Fruit fly (Drosophila melanogaster) whole organism, embryonic: Measurements from ENCODE around the gene CG3149.

ENCODE experiments used
- Ada2b ChIP-seq: fragments of 200-800 bp; sonication (Bioruptor generic); IDR thresholded peaks from 2 replicates; pipeline ENCODE4 v1.3.6; 2022; ENCODE audit warnings: missing biosample characterization, missing genetic modification characterization
- Awh ChIP-seq: fragments of 200-800 bp; sonication (Bioruptor generic); IDR thresholded peaks from 2 replicates; pipeline ENCODE4, ENCODE4 v1.3.6; 2022; ENCODE audit warnings: missing biosample characterization, missing genetic modification characterization
- B-H2 ChIP-seq: fragments of 200-800 bp; sonication (Bioruptor generic); optimal IDR thresholded peaks from 2 replicates; lab custom pipeline; 2018; ENCODE audit warnings: missing biosample characterization, mild to moderate bottlenecking, missing genetic modification characterization
- Bteb2 ChIP-seq: fragments of 200-800 bp; sonication (Bioruptor generic); optimal IDR thresholded peaks from 2 replicates; lab custom pipeline; 2016; ENCODE audit warnings: missing biosample characterization, missing genetic modification characterization
- CG11504 ChIP-seq: fragments of 200-800 bp; sonication (Bioruptor generic); optimal IDR thresholded peaks from 3 replicates; lab custom pipeline; 2019; ENCODE audit warnings: missing biosample characterization, mild to moderate bottlenecking, missing genetic modification characterization, moderate library complexity
- CG12391 ChIP-seq: fragments of 200-800 bp; sonication (Bioruptor generic); optimal IDR thresholded peaks from 3 replicates; lab custom pipeline; 2018; ENCODE audit warnings: missing biosample characterization, mild to moderate bottlenecking, missing genetic modification characterization, moderate library complexity
- CG14667 ChIP-seq: fragments of 200-800 bp; sonication (Bioruptor generic); IDR thresholded peaks from 2 replicates; pipeline ENCODE4 v1.3.6; 2022; ENCODE audit warnings: missing biosample characterization, missing genetic modification characterization
- CG15601 ChIP-seq: fragments of 200-800 bp; sonication (Bioruptor generic); optimal IDR thresholded peaks from 3 replicates; lab custom pipeline; 2019; ENCODE audit warnings: missing biosample characterization, mild to moderate bottlenecking, missing genetic modification characterization, moderate library complexity
- CG17385 ChIP-seq: fragments of 200-800 bp; sonication (Bioruptor generic); optimal IDR thresholded peaks from 3 replicates; lab custom pipeline; 2018; ENCODE audit warnings: missing biosample characterization, mild to moderate bottlenecking, missing genetic modification characterization
- CG1832 ChIP-seq: fragments of 200-800 bp; sonication (Bioruptor generic); optimal IDR thresholded peaks from 2 replicates; lab custom pipeline; 2017; ENCODE audit warnings: missing biosample characterization, mild to moderate bottlenecking, missing genetic modification characterization, inconsistent platforms
- CG18599 ChIP-seq: fragments of 200-800 bp; sonication (Bioruptor generic); optimal IDR thresholded peaks from 3 replicates; lab custom pipeline; 2017; ENCODE audit warnings: missing biosample characterization, missing genetic modification characterization, mild to moderate bottlenecking, moderate library complexity, missing genetic modification reagents
- CG18619 ChIP-seq: fragments of 200-800 bp; sonication (Bioruptor generic); optimal IDR thresholded peaks from 3 replicates; lab custom pipeline; 2017; ENCODE audit warnings: missing biosample characterization, mild to moderate bottlenecking, missing genetic modification characterization
- CG2202 ChIP-seq: fragments of 200-800 bp; sonication (Bioruptor generic); optimal IDR thresholded peaks from 2 replicates; lab custom pipeline; 2018; ENCODE audit warnings: missing biosample characterization, mild to moderate bottlenecking, missing genetic modification characterization
- CG2678 ChIP-seq: fragments of 200-800 bp; sonication (Bioruptor generic); optimal IDR thresholded peaks from 3 replicates; lab custom pipeline; 2019; ENCODE audit warnings: missing biosample characterization, mild to moderate bottlenecking, missing genetic modification characterization, moderate library complexity
- CG30431 ChIP-seq: fragments of 200-800 bp; sonication (Bioruptor generic); optimal IDR thresholded peaks from 2 replicates; lab custom pipeline; 2017; ENCODE audit warnings: missing biosample characterization, missing genetic modification characterization
- CG31441 ChIP-seq: fragments of 200-800 bp; sonication (Bioruptor generic); IDR thresholded peaks from 2 replicates; pipeline ENCODE4 v1.3.6; 2022; ENCODE audit warnings: missing biosample characterization, missing genetic modification characterization
- CG33557 ChIP-seq: fragments of 200-800 bp; sonication (Bioruptor generic); optimal IDR thresholded peaks from 2 replicates; lab custom pipeline; 2019; ENCODE audit warnings: missing biosample characterization, mild to moderate bottlenecking, missing genetic modification characterization, moderate library complexity
- CG42726 ChIP-seq: fragments of 200-800 bp; sonication (Bioruptor generic); IDR thresholded peaks from 2 replicates; pipeline ENCODE4 v1.3.6; 2022; ENCODE audit warnings: missing biosample characterization, missing genetic modification characterization; ENCODE audit not compliant: partially characterized antibody
- CG43689 ChIP-seq: fragments of 200-800 bp; sonication (Bioruptor generic); IDR thresholded peaks from 2 replicates; pipeline ENCODE4 v1.3.6; 2022; ENCODE audit warnings: missing biosample characterization, missing genetic modification characterization
- CG4854 ChIP-seq: fragments of 200-800 bp; sonication (Bioruptor generic); optimal IDR thresholded peaks from 2 replicates; lab custom pipeline; 2016; ENCODE audit warnings: missing biosample characterization, missing genetic modification characterization, inconsistent platforms
- CG8089 ChIP-seq: fragments of 200-800 bp; sonication (Bioruptor generic); optimal IDR thresholded peaks from 3 replicates; lab custom pipeline; 2016; ENCODE audit warnings: missing biosample characterization, missing genetic modification characterization
- D19A ChIP-seq: fragments of 200-800 bp; optimal IDR thresholded peaks from 3 replicates; lab custom pipeline; 2019; ENCODE audit warnings: missing biosample characterization, mild to moderate bottlenecking, missing genetic modification characterization, moderate library complexity
- Dip3 ChIP-seq: fragments of 200-800 bp; sonication (Bioruptor generic); optimal IDR thresholded peaks from 3 replicates; lab custom pipeline; 2016; ENCODE audit warnings: missing biosample characterization, missing genetic modification characterization
- Ets65A ChIP-seq: fragments of 200-800 bp; sonication (Bioruptor generic); peaks from one replicate; lab custom pipeline; 2016; ENCODE audit warnings: missing biosample characterization, missing genetic modification characterization
- H2.0 ChIP-seq: fragments of 200-800 bp; sonication (Bioruptor generic); IDR thresholded peaks from 2 replicates; pipeline ENCODE4 v1.3.6; 2022; ENCODE audit warnings: missing biosample characterization, missing genetic modification characterization
- HLH54F ChIP-seq: fragments of 200-800 bp; sonication (Bioruptor generic); optimal IDR thresholded peaks from 3 replicates; lab custom pipeline; 2016; ENCODE audit warnings: missing biosample characterization, missing genetic modification characterization
- Hand ChIP-seq: fragments of 200-800 bp; sonication (Bioruptor generic); optimal IDR thresholded peaks from 2 replicates; lab custom pipeline; 2017; ENCODE audit warnings: mild to moderate bottlenecking, missing biosample characterization, missing genetic modification reagents, missing genetic modification characterization
- Six4 ChIP-seq: fragments of 200-800 bp; sonication (Bioruptor generic); optimal IDR thresholded peaks from 2 replicates; lab custom pipeline; 2016; ENCODE audit warnings: missing biosample characterization, missing genetic modification characterization
- Stat92E ChIP-seq, 3 experiments: fragments of >200 bp in 2 of 3; fragments of 200-800 bp in 1 of 3; sonication (Bioruptor generic) in 1 of 3; optimal IDR thresholded peaks; 2 replicates each; lab custom pipeline; 2017 to 2019; ENCODE audit warnings: missing biosample characterization in 3 of 3, missing genetic modification characterization in 3 of 3, mild to moderate bottlenecking in 1 of 3, moderate library complexity in 1 of 3
- Trl ChIP-seq, 3 experiments: fragments of >200 bp in 2 of 3; fragments of 200-800 bp in 1 of 3; sonication (Bioruptor generic) in 1 of 3; optimal IDR thresholded peaks; 2 replicates in 1 of 3; 3 replicates in 2 of 3; lab custom pipeline; 2016 to 2017; ENCODE audit warnings: missing biosample characterization in 1 of 3, missing genetic modification characterization in 1 of 3
- ac ChIP-seq: fragments of 200-800 bp; sonication (Bioruptor generic); optimal IDR thresholded peaks from 3 replicates; lab custom pipeline; 2017; ENCODE audit warnings: missing biosample characterization, mild to moderate bottlenecking, missing genetic modification characterization
- bigmax ChIP-seq: fragments of 200-800 bp; sonication (Bioruptor generic); optimal IDR thresholded peaks from 2 replicates; lab custom pipeline; 2018; ENCODE audit warnings: missing biosample characterization, mild to moderate bottlenecking, missing genetic modification characterization
- btn ChIP-seq: fragments of 200-800 bp; sonication (Bioruptor generic); optimal IDR thresholded peaks from 2 replicates; lab custom pipeline; 2016; ENCODE audit warnings: missing biosample characterization, missing genetic modification characterization
- dati ChIP-seq: fragments of 200-800 bp; sonication (Bioruptor generic); IDR thresholded peaks from 2 replicates; pipeline ENCODE4 v1.3.6; 2022; ENCODE audit warnings: missing biosample characterization, missing genetic modification characterization
- fd102C ChIP-seq: fragments of 200-800 bp; sonication (Bioruptor generic); optimal IDR thresholded peaks from 2 replicates; lab custom pipeline; 2018; ENCODE audit warnings: missing biosample characterization, mild to moderate bottlenecking, missing genetic modification characterization, moderate library complexity
- gce ChIP-seq: fragments of 200-800 bp; sonication (Bioruptor generic); IDR thresholded peaks from 3 replicates; pipeline ENCODE4 v1.3.6; 2022; ENCODE audit warnings: missing biosample characterization, missing genetic modification characterization
- gsb ChIP-seq: fragments of 200-800 bp; sonication (Bioruptor generic); IDR thresholded peaks from 2 replicates; pipeline ENCODE4 v1.3.6; 2022; ENCODE audit warnings: missing biosample characterization, missing genetic modification characterization
- ken ChIP-seq: fragments of 200-800 bp; sonication (Bioruptor generic); IDR thresholded peaks from 3 replicates; pipeline ENCODE4 v1.3.6; 2022; ENCODE audit warnings: missing biosample characterization, missing genetic modification characterization
- klu ChIP-seq: fragments of 200-800 bp; sonication (Bioruptor generic); IDR thresholded peaks from 2 replicates; pipeline ENCODE4 v1.3.6; 2022; ENCODE audit warnings: missing biosample characterization, missing genetic modification characterization
- lmd ChIP-seq: fragments of 200-800 bp; sonication (Bioruptor generic); IDR thresholded peaks from 2 replicates; pipeline ENCODE4 v1.3.6; 2022; ENCODE audit warnings: missing biosample characterization, missing genetic modification characterization
- maf-S ChIP-seq: fragments of 200-800 bp; sonication (Bioruptor generic); optimal IDR thresholded peaks from 2 replicates; lab custom pipeline; 2016; ENCODE audit warnings: missing biosample characterization, missing genetic modification characterization
- mirr ChIP-seq: fragments of 200-800 bp; sonication (Bioruptor generic); optimal IDR thresholded peaks from 3 replicates; lab custom pipeline; 2018; ENCODE audit warnings: missing biosample characterization, mild to moderate bottlenecking, missing genetic modification characterization
- onecut ChIP-seq: fragments of 200-800 bp; sonication (Bioruptor generic); IDR thresholded peaks from 2 replicates; pipeline ENCODE4 v1.3.6; 2022; ENCODE audit warnings: missing biosample characterization, missing genetic modification characterization
- p53 ChIP-seq: fragments of 200-800 bp; sonication (Bioruptor generic); optimal IDR thresholded peaks from 2 replicates; lab custom pipeline; 2016; ENCODE audit warnings: missing biosample characterization, missing genetic modification characterization
- sens ChIP-seq: fragments of 200-800 bp; sonication (Bioruptor generic); peaks from one replicate; lab custom pipeline; 2016; ENCODE audit warnings: missing biosample characterization, missing genetic modification characterization
- sisA ChIP-seq: fragments of 200-800 bp; sonication (Bioruptor generic); IDR thresholded peaks from 2 replicates; pipeline ENCODE4 v1.3.6; 2022; ENCODE audit warnings: missing biosample characterization, missing genetic modification characterization
- slbo ChIP-seq: fragments of 200-800 bp; sonication (Bioruptor generic); IDR thresholded peaks from 2 replicates; pipeline ENCODE4 v1.3.6; 2022; ENCODE audit warnings: missing biosample characterization, missing genetic modification characterization
- slou ChIP-seq: fragments of 200-800 bp; sonication (Bioruptor generic); optimal IDR thresholded peaks from 3 replicates; lab custom pipeline; 2016; ENCODE audit warnings: missing biosample characterization, missing genetic modification characterization
- toy ChIP-seq: fragments of 200-800 bp; sonication (Bioruptor generic); IDR thresholded peaks from 2 replicates; pipeline ENCODE4 v1.3.6; 2022; ENCODE audit warnings: missing biosample characterization, missing genetic modification characterization
- usp ChIP-seq: fragments of >200 bp; optimal IDR thresholded peaks from 2 replicates; lab custom pipeline; 2017; ENCODE audit warnings: missing biosample characterization, missing genetic modification characterization
- zf30C ChIP-seq: fragments of 200-800 bp; sonication (Bioruptor generic); optimal IDR thresholded peaks from 3 replicates; lab custom pipeline; 2018; ENCODE audit warnings: missing biosample characterization, mild to moderate bottlenecking, missing genetic modification characterization
- zfh1 ChIP-seq: fragments of 200-800 bp; sonication (Bioruptor generic); IDR thresholded peaks from 3 replicates; pipeline ENCODE4 v1.3.6; 2022; ENCODE audit warnings: missing biosample characterization, missing genetic modification characterization

Gene CG3149

DNA sequence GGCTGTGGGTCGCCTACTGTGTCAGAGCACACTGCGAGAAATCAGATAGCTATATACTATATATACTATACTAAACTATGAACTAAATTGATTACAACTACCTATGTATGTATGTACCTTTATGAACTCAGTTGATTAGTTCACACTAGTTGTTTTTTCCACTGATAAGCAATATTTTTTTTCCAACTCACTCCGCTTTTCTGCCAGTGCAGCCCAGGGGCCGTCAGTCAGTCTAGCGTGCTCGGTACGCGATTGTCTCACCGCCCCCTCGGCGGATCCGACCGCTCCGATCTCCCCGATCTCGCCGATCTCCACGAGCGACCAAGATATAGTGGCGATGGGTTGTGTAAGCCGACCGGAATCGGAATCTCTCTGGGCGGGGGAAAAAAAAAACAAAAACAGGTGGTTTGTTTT, 10.9 kb upstream of the CG3149 start (continued):
- TF ChIP-seq Awh (peak; percentile 93), gce (peak; percentile 87), mirr (GFP tag; lab: Kevin White, UChicago) (peak; percentile 21), CG42726 (GFP tag; lab: Robert Waterston, UW) (no peak), CG4854 (peak; percentile 46), lmd (GFP tag; lab: Robert Waterston, UW) (peak; percentile 92), bigmax (GFP tag; lab: Kevin White, UChicago) (no peak), CG18599 (GFP tag; lab: Kevin White, UChicago) (peak; percentile 94), Bteb2 (GFP tag; lab: Kevin White, UChicago) (peak; percentile 67), slou (GFP tag; lab: Kevin White, UChicago) (peak; percentile 35), gsb (GFP tag; lab: Robert Waterston, UW) (peak; percentile 86), Stat92E (GFP tag; optimal IDR thresholded peaks at IDR 0.05; lab: Kevin White, UChicago) (no peak), B-H2 (GFP tag; lab: Kevin White, UChicago) (no peak), CG30431 (GFP tag; lab: Kevin White, UChicago) (peak; percentile 48), CG14667 (GFP tag; lab: Robert Waterston, UW) (peak; percentile 77), Dip3 (peak; percentile 53), CG12391 (tag; lab: Kevin White, UChicago) (peak; percentile 80), p53 (GFP tag; lab: Kevin White, UChicago) (peak; percentile 26), sens (peak; percentile 93), CG2678 (peak; percentile 90), fd102C (GFP tag; lab: Kevin White, UChicago) (no peak), onecut (GFP tag; lab: Robert Waterston, UW) (peak; percentile 74), Six4 (GFP tag; lab: Kevin White, UChicago) (peak; percentile 62), Hand (GFP tag; lab: Kevin White, UChicago) (peak; percentile 54), ken (GFP tag; lab: Robert Waterston, UW) (peak; percentile 82), CG17385 (GFP tag; lab: Kevin White, UChicago) (peak; percentile 73), zf30C (GFP tag; lab: Kevin White, UChicago) (peak; percentile 40), CG43689 (GFP tag; lab: Robert Waterston, UW) (peak; percentile 78), D19A (tag; lab: Kevin White, UChicago) (peak; percentile 72), maf-S (GFP tag; lab: Kevin White, UChicago) (peak; percentile 42), H2.0 (peak; percentile 80), CG18619 (peak; percentile 62), CG11504 (peak; percentile 92), klu (GFP tag; lab: Robert Waterston, UW) (peak; percentile 90), ac (GFP tag; lab: Kevin White, UChicago) (no peak), zfh1 (peak; percentile 91), CG1832 (GFP tag; lab: Kevin White, UChicago) (no peak), toy (GFP tag; lab: Robert Waterston, UW) (peak; percentile 88), usp (GFP tag; lab: Kevin White, UChicago) (no peak), Ets65A (peak; percentile 84), CG15601 (tag; lab: Kevin White, UChicago) (no peak), dati (GFP tag; lab: Robert Waterston, UW) (peak; percentile 80), CG2202 (tag; lab: Kevin White, UChicago) (no peak), btn (peak; percentile 12), CG31441 (GFP tag; lab: Robert Waterston, UW) (peak; percentile 86), sisA (GFP tag; lab: Robert Waterston, UW) (peak; percentile 87), CG33557 (GFP tag; lab: Kevin White, UChicago) (no peak), Trl (optimal IDR thresholded peaks at IDR 0.05; lab: Kevin White, UChicago) (no peak), Trl (GFP tag; optimal IDR thresholded peaks at IDR 0.05; lab: Kevin White, UChicago) (peak; percentile 56), HLH54F (peak; percentile 43), CG8089 (peak; percentile 13), Ada2b (GFP tag; lab: Robert Waterston, UW) (peak; percentile 93), slbo (peak; percentile 89)
